Fruit fly (Drosophila melanogaster) whole organism, prepupa: Measurements from ENCODE around the gene fit.

ENCODE experiments used
- CG11762 ChIP-seq: fragments of 200-800 bp; sonication (Bioruptor generic); optimal IDR thresholded peaks from 3 replicates; lab custom pipeline; 2016; ENCODE audit warnings: missing biosample characterization, missing genetic modification characterization; ENCODE audit not compliant: insufficient read depth
- CG11902 ChIP-seq: fragments of 200-800 bp; sonication (Bioruptor generic); optimal IDR thresholded peaks from 3 replicates; lab custom pipeline; 2016; ENCODE audit warnings: missing biosample characterization, missing genetic modification characterization
- Eip75B ChIP-seq: fragments of 200-800 bp; sonication (Bioruptor generic); optimal IDR thresholded peaks from 3 replicates; lab custom pipeline; 2016; ENCODE audit warnings: missing biosample characterization, missing genetic modification characterization
- Hr39 ChIP-seq: fragments of 200-800 bp; sonication (Bioruptor generic); optimal IDR thresholded peaks from 2 replicates; lab custom pipeline; 2016; ENCODE audit warnings: missing biosample characterization, missing genetic modification characterization
- Met ChIP-seq: fragments of 200-800 bp; sonication (Bioruptor generic); optimal IDR thresholded peaks from 3 replicates; lab custom pipeline; 2016; ENCODE audit warnings: missing biosample characterization, missing genetic modification characterization
- OdsH ChIP-seq: fragments of 200-800 bp; sonication (Bioruptor generic); optimal IDR thresholded peaks from 3 replicates; lab custom pipeline; 2016; ENCODE audit warnings: missing biosample characterization, missing genetic modification characterization
- acj6 ChIP-seq: fragments of 200-800 bp; sonication (Bioruptor generic); optimal IDR thresholded peaks from 3 replicates; lab custom pipeline; 2016; ENCODE audit warnings: missing biosample characterization, missing genetic modification characterization

DNA sequence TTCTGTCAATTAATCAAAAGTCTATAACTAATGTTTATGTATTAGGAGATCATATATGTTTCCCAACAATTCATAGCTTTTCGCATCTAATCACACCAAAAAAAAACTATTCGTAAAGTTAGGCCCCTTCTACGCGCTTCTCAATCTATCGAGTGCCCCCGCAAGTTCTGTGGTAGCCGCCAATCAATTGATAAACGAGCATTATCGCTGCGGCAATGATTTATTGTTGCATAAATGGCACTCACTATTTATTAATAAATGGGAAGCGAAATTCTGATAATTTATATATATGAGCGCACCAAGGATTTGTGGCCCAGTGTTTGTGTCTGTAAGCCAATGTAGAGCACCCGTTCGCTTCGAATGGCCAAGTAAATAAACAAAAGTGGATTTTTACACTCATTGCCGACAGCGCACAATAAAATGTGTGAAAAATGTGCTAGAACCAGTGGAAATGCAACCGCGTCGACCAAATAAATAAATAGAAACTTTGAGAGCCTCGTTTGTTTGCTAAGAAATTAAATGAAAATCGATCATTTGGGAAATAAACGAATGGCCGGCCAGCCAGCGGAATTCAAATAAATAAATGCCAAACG is 12.8 kb downstream of the fit start:
- TF ChIP-seq Met (GFP tag; lab: Kevin White, UChicago), result no peak
- no peak for TF ChIP-seq CG11902 (GFP tag; lab: Kevin White, UChicago)
- TF ChIP-seq CG11762, result no peak
- TF ChIP-seq Eip75B, result no peak
- TF ChIP-seq OdsH (GFP tag; lab: Kevin White, UChicago), result no peak
- TF ChIP-seq acj6, result no peak
- TF ChIP-seq Hr39 (GFP tag; lab: Kevin White, UChicago), result no peak
